Worm (Caenorhabditis elegans) whole organism, midembryonic: Measurements from ENCODE around the gene wrt-1.

Experiments
- T22C8.4 ChIP-seq: fragments of 200-800 bp; sonication (Bioruptor generic); IDR thresholded peaks from 2 replicates; pipeline ENCODE4 v1.3.6; 2022; ENCODE audit warnings: missing genetic modification characterization, missing compliant biosample characterization
- cog-1 ChIP-seq: sonication (generic microtip); optimal IDR thresholded peaks from 2 replicates; lab custom pipeline; 2016; ENCODE audit warnings: missing genetic modification characterization, missing compliant biosample characterization
- flt-1 ChIP-seq: fragments of 200-800 bp; sonication (Bioruptor generic); IDR thresholded peaks from 2 replicates; pipeline ENCODE4 v1.3.6; 2022; ENCODE audit warnings: missing genetic modification characterization, missing compliant biosample characterization
- klf-2 ChIP-seq: fragments of 200-800 bp; sonication (Bioruptor generic); conservative IDR thresholded peaks from 2 replicates; pipeline ENCODE4 v1.3.6; 2022; ENCODE audit warnings: missing genetic modification reagents, missing genetic modification characterization, missing compliant biosample characterization
- med-1 ChIP-seq: sonication (generic microtip); optimal IDR thresholded peaks from 2 replicates; lab custom pipeline; 2017; ENCODE audit warnings: missing genetic modification characterization, mild to moderate bottlenecking, missing compliant biosample characterization, antibody characterized with exemption, missing genetic modification reagents; ENCODE audit not compliant: insufficient read depth
- ref-1 ChIP-seq: fragments of 200-800 bp; sonication (Bioruptor generic); conservative IDR thresholded peaks from 2 replicates; pipeline ENCODE4 v1.3.6; 2022; ENCODE audit warnings: missing genetic modification reagents, missing genetic modification characterization, missing compliant biosample characterization
- tab-1 ChIP-seq: fragments of 200-800 bp; sonication (Bioruptor generic); IDR thresholded peaks from 2 replicates; pipeline ENCODE4 v1.3.6; 2022; ENCODE audit warnings: missing genetic modification characterization, missing compliant biosample characterization
- ztf-23 ChIP-seq: fragments of 200-800 bp; sonication (Bioruptor generic); IDR thresholded peaks from 2 replicates; pipeline ENCODE4 v1.3.6; 2022; ENCODE audit warnings: missing genetic modification reagents, missing genetic modification characterization, missing compliant biosample characterization
- ztf-29 ChIP-seq: fragments of 200-800 bp; sonication (Bioruptor generic); IDR thresholded peaks from 2 replicates; pipeline ENCODE4 v1.3.6; 2022; ENCODE audit warnings: missing genetic modification reagents, missing genetic modification characterization, missing compliant biosample characterization

wrt-1 gene

DNA sequence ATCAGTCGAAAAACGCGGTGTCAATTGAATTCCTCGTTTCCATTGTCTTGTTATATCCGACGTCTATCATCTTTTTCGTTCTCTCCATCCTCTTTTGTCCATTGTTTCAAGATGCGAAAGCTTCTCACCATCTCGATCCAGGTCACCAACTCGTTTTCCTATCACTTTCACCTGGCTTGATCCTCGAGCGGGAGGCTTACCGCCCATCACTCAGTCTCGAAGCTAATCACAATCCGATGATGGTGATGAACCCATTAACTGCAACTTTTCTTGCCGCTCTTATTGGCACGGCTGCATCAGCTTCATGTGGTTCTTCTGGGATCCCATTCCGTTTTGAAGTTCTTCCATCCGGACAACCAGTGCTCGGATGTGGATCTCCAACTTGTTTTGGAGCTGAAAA lies at the start of gene wrt-1:
TSS of gene wrt-1 (plus strand) at position 53 of the 400 bp plus-strand sequence.
- TF ChIP-seq ztf-29 (no peak), med-1 (no peak), klf-2 (no peak), flt-1 (no peak), tab-1 (no peak), cog-1 (tag; lab: Kevin White, UChicago) (no peak), ztf-23 (GFP tag; lab: Robert Waterston, UW) (no peak), ref-1 (GFP tag; lab: Robert Waterston, UW) (no peak)

DNA sequence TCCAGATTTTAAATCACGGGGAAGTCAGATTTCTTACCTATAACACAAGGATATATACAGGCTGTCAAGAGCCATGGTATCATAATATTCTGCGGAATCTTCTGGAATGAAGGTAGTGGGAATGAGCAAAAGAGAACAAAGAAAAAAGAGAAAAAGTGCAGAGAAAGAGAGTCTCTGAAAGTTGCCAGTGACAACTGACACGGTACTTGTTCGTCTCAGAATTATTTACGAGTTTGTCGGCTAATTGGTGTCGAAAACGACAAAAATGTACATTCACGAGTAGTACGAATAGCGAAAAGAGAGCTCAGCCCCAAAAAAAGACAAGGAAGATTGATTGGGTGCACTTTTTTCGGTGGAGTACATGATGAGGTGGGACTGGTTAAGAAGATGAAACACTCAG lies 47.8 kb upstream of the wrt-1 start, which contains the start of gene cah-2:
TSS of gene cah-2 (minus strand) at position 101 of the 400 bp plus-strand sequence.
- no peak for TF ChIP-seq ztf-23 (GFP tag; lab: Robert Waterston, UW)
- TF ChIP-seq ref-1 (GFP tag; lab: Robert Waterston, UW) = no peak
- no peak for TF ChIP-seq tab-1
- no peak for TF ChIP-seq flt-1
- no peak for TF ChIP-seq klf-2
- TF ChIP-seq T22C8.4 (GFP tag; lab: Robert Waterston, UW) = no peak
- no peak for TF ChIP-seq ztf-29
- TF ChIP-seq cog-1 (tag; lab: Kevin White, UChicago) = no peak
- no peak for TF ChIP-seq med-1

DNA sequence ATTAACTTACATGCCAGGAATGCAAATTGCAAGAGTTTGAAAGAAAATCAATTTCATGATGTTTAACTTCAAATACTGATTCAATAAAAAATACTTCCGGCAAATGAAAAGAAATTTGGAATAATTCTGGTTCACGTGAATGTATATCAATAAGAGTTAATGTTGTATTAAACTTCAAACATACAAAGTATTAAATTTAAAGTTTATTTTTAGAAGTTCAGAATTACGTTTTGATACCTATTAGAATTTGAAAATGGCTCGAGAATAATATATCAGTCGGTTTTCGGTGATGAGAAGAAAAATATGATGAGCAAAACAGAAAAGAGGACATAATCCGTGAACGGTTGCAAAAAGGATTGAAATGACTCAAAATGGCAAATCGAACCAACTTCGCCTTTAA lies 41.2 kb upstream of the wrt-1 start, which contains the start of gene D1022.9:
TSS of gene D1022.9 (minus strand) at position 101 of the 400 bp plus-strand sequence.
- TF ChIP-seq cog-1 (tag; lab: Kevin White, UChicago) (no peak), tab-1 (no peak), ztf-29 (no peak), ztf-23 (GFP tag; lab: Robert Waterston, UW) (no peak), klf-2 (no peak), flt-1 (no peak), med-1 (no peak), T22C8.4 (GFP tag; lab: Robert Waterston, UW) (no peak), ref-1 (GFP tag; lab: Robert Waterston, UW) (no peak)

DNA sequence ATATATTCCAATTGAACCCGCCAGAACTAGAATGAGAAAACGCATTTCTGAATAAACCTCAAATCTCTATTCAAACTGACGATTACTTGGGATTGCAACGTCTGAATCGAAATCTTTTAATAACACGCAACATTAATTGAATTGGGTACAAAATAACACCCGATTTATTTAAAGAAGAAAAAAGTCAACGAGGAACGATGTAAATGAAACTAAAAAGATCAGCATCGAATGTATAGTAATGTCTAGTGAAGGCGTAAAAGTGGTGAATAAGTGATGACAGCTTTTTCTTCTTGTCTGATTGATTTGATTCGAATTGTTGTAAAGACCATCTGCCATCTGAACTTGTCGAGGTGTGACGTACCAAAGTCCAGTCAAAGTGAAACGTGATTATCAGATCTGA lies 37.2 kb upstream of the wrt-1 start, which contains the start of gene nas-23:
TSS of gene nas-23 (minus strand) at position 101 of the 400 bp plus-strand sequence.
- TF ChIP-seq klf-2 (no peak), T22C8.4 (GFP tag; lab: Robert Waterston, UW) (no peak), med-1 (no peak), ztf-29 (no peak), tab-1 (no peak), cog-1 (tag; lab: Kevin White, UChicago) (no peak), flt-1 (no peak), ztf-23 (GFP tag; lab: Robert Waterston, UW) (no peak), ref-1 (GFP tag; lab: Robert Waterston, UW) (no peak)

DNA sequence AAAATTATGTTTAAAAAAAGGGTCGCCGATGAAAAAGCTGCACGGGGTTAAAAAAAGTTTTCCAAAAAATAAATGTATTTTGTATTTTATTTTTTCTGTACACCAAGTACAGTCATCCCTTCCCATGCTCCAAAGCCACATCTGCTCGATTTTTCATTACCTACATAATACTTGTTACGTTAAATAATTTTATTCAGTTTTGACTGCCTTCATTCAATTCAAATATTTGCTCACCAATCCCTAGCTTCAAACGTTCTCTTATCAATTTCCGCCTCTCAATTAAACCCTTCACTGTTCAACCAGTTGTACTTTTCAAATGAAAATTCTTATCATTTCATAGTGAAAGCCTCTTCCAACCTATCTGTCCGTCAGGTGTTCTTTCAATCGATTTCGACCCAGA lies 36.6 kb upstream of the wrt-1 start, which contains the start of gene R10H1.1:
TSS of gene R10H1.1 (plus strand) at position 301 of the 400 bp plus-strand sequence.
- TF ChIP-seq klf-2 = no peak
- no peak for TF ChIP-seq ztf-23 (GFP tag; lab: Robert Waterston, UW)

DNA sequence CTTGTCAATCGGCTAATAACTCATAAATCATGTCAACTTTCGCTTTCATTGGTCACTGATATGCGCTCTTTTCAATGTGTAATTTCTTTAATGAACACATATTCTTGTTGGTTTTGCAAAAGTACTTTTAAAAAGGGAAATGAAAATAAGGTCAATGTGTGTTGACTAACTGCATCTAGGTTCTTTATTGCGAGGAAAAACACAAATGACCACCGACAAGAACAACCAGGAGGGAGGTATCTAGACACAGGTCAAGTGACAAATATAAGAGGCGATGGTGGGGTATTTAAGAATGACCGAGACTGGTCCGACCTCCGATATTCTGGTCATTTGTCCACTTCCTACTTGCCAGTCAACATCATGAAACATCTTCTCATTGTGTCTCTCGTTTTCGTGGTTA lies 34.7 kb upstream of the wrt-1 start, which contains the start of gene spi-1:
TSS of gene spi-1 (plus strand) at position 178 of the 400 bp plus-strand sequence.
- no peak for TF ChIP-seq klf-2

DNA sequence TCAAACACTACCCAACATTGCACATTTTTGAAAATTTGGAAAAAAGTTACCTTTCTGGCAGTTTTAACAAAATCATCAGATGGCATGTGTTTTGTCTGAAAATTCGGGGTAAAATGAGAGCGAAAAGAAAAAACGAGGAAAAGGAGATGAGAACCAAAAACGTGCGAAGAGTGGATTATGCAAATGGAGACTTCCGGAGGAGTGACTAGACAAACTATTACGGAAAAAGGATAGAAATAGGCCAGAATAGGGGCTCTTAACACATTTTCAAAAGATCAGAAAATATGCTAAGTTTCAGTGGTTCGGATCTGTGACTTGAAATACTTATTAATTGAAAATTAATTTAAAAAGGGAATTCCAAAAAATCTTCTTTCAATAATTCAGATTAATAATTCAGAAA lies 31.4 kb upstream of the wrt-1 start, which contains the start of gene srab-14:
TSS of gene srab-14 (minus strand) at position 101 of the 400 bp plus-strand sequence.
- TF ChIP-seq tab-1 = no peak
- no peak for TF ChIP-seq ztf-23 (GFP tag; lab: Robert Waterston, UW)
- no peak for TF ChIP-seq flt-1
- TF ChIP-seq cog-1 (tag; lab: Kevin White, UChicago) = no peak
- TF ChIP-seq T22C8.4 (GFP tag; lab: Robert Waterston, UW) = no peak
- TF ChIP-seq ref-1 (GFP tag; lab: Robert Waterston, UW) = no peak
- no peak for TF ChIP-seq med-1
- TF ChIP-seq klf-2 = no peak
- TF ChIP-seq ztf-29 = no peak

DNA sequence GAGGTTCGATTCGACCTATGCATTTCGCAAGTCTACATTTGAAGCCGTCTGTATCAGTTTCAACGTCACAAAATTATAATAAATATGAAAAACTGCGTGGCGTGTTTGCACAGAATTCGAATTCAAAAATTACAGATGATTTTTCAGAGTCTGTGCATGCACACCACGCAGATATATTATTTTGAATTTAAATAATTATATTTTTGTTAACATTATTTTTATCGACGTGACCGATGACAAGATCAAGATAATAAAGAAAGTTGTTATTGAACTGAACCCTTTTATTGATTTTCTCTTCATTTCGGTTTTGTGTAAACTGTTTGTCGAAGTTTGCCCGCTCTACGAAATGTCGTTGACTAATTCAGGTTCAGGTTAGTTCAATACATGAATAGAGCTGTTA lies 25.8 kb upstream of the wrt-1 start, which contains the start of gene C28F5.1:
TSS of gene C28F5.1 (plus strand) at position 301 of the 400 bp plus-strand sequence.
- TF ChIP-seq ztf-29 = no peak
- no peak for TF ChIP-seq med-1
- no peak for TF ChIP-seq klf-2

DNA sequence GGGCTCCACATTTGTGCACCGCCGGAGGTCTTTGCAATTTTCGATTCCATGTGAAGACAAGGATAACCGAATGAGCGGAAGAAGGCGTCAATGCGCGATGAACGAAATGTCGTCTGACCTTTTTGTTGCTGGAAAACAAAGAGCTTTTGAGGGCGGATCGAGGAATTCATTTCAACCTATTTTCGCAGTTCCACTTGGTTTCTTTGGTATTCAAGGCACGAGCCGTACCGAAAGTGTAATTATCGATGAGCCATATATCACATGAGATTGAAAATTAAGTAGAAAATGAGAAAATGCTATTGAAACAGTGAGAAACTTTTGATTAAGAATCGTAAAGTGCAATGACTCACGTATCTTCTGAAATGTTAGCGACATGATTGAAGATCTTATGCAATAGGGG lies 11.6 kb upstream of the wrt-1 start, which contains the start of gene glb-9:
TSS of gene glb-9 (minus strand) at position 101 of the 400 bp plus-strand sequence.
- TF ChIP-seq klf-2 = no peak
- TF ChIP-seq ztf-23 (GFP tag; lab: Robert Waterston, UW) = no peak
- TF ChIP-seq flt-1 = no peak
- no peak for TF ChIP-seq cog-1 (tag; lab: Kevin White, UChicago)
- TF ChIP-seq ztf-29 = no peak
- TF ChIP-seq med-1 = no peak
- no peak for TF ChIP-seq T22C8.4 (GFP tag; lab: Robert Waterston, UW)

DNA sequence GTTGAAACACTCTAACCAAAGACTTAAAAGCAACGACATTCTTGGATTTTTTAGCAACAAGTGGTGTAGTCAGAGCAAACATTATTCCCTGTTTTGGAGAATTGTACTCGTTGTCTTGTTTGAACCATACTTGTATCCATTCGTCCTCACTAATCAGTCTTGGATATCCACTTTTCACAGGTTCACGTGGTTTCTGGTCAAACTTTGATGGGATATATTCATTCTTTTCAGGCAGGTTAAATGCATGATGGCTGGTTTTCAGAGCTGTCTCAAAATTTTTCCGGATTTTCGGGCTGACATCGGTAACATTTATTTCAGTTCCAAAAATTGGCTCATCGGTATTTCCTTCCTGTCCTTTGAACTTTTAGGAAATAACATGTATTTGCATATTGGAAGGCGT lies 9.4 kb upstream of the wrt-1 start:
- TF ChIP-seq ztf-23 (GFP tag; lab: Robert Waterston, UW) (no peak), ref-1 (GFP tag; lab: Robert Waterston, UW) (no peak), cog-1 (tag; lab: Kevin White, UChicago) (no peak), T22C8.4 (GFP tag; lab: Robert Waterston, UW) (no peak), klf-2 (no peak), tab-1 (no peak), flt-1 (no peak), med-1 (no peak), ztf-29 (no peak)

DNA sequence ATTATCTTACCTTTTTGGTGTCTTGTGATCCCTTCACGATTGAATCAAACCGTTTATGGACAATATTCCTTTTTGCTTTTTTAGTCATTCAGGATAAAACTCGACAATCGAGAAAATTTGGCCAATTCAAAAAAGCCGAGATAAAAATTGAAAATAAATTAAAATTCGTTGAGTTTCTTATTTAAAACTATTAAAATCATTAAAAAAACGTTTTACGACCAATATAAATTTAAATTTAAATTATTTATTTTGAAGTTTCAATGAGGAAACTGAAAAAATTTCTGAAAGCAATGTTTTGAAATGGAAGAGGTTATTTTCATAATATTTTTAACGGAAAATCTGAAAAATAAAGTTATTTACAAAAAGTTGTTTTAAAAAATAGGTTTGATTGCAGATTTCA lies 7.5 kb upstream of the wrt-1 start, which contains the start of gene ZK1290.15:
TSS of gene ZK1290.15 (plus strand) at position 301 of the 400 bp plus-strand sequence.
- no peak for TF ChIP-seq med-1
- no peak for TF ChIP-seq T22C8.4 (GFP tag; lab: Robert Waterston, UW)
